Worm (Caenorhabditis elegans) whole organism, young adult: ENCODE results near the gene tag-196.

ENCODE experiments used
- B0019.2 ChIP-seq: fragments of 200-800 bp; sonication (Bioruptor generic); conservative IDR thresholded peaks from 2 replicates; pipeline ENCODE4 v1.3.6; 2022; ENCODE audit warnings: missing genetic modification reagents, missing genetic modification characterization, missing compliant biosample characterization
- F49E8.2 ChIP-seq: sonication (generic microtip); optimal IDR thresholded peaks from 3 replicates; lab custom pipeline; 2017; ENCODE audit warnings: missing genetic modification characterization, mild to moderate bottlenecking, missing compliant biosample characterization, antibody characterized with exemption, moderate library complexity; ENCODE audit not compliant: insufficient read depth
- ccch-3 ChIP-seq: fragments of 200-800 bp; sonication (Bioruptor generic); optimal IDR thresholded peaks from 2 replicates; lab custom pipeline; 2018; ENCODE audit warnings: mild to moderate bottlenecking, missing genetic modification characterization, missing compliant biosample characterization
- dpff-1 ChIP-seq: sonication (generic microtip); optimal IDR thresholded peaks from 2 replicates; lab custom pipeline; 2017; ENCODE audit warnings: mild to moderate bottlenecking, missing genetic modification characterization, missing compliant biosample characterization
- him-1 ChIP-seq: sonication (generic microtip); optimal IDR thresholded peaks from 2 replicates; lab custom pipeline; 2016; ENCODE audit warnings: missing genotype, missing genetic modification reagents, missing genetic modification characterization, missing compliant biosample characterization
- hlh-12 ChIP-seq: sonication (generic microtip); optimal IDR thresholded peaks from 2 replicates; lab custom pipeline; 2016; ENCODE audit warnings: missing genetic modification characterization, missing compliant biosample characterization
- let-607 ChIP-seq, 2 experiments: fragments of 200-800 bp in 1 of 2; sonication (Bioruptor generic) in 1 of 2; sonication (generic microtip) in 1 of 2; optimal IDR thresholded peaks; 2 replicates each; lab custom pipeline; 2016 to 2018; ENCODE audit warnings: mild to moderate bottlenecking in 2 of 2, missing compliant biosample characterization in 2 of 2, missing genetic modification characterization in 2 of 2, moderate library complexity in 2 of 2, missing genotype in 1 of 2
- mel-28 ChIP-seq: sonication (generic microtip); optimal IDR thresholded peaks from 2 replicates; lab custom pipeline; 2016; ENCODE audit warnings: borderline replicate concordance, mild to moderate bottlenecking, missing genetic modification characterization, missing compliant biosample characterization
- mxl-1 ChIP-seq: sonication (generic microtip); optimal IDR thresholded peaks from 2 replicates; lab custom pipeline; 2016; ENCODE audit warnings: missing genetic modification characterization, missing compliant biosample characterization
- nfya-1 ChIP-seq: sonication (generic microtip); optimal IDR thresholded peaks from 2 replicates; lab custom pipeline; 2017; ENCODE audit warnings: antibody characterized with exemption, missing compliant biosample characterization, missing genetic modification characterization, borderline replicate concordance; ENCODE audit not compliant: insufficient read depth
- snpc-1.3 ChIP-seq: sonication (generic microtip); optimal IDR thresholded peaks from 2 replicates; lab custom pipeline; 2017; ENCODE audit warnings: missing genetic modification characterization, mild to moderate bottlenecking, missing compliant biosample characterization, antibody characterized with exemption, moderate library complexity, missing genotype, missing genetic modification reagents; ENCODE audit not compliant: insufficient read depth
- snpc-4 ChIP-seq, 5 experiments: fragments of 150-350 bp in 1 of 5; sonication (generic microtip) in 4 of 5; optimal IDR thresholded peaks; 2 replicates each; lab custom pipeline; 2014 to 2018; ENCODE audit warnings: missing genetic modification characterization in 5 of 5, missing biosample characterization in 3 of 5, antibody characterized with exemption in 2 of 5, mild to moderate bottlenecking in 2 of 5, missing compliant biosample characterization in 2 of 5, missing genotype in 2 of 5, moderate library complexity in 2 of 5, missing genetic modification reagents in 1 of 5
- unc-62 ChIP-seq: fragments of 150-350 bp; optimal IDR thresholded peaks from 2 replicates; lab custom pipeline; 2014; ENCODE audit warnings: missing biosample characterization, missing genetic modification reagents, missing genetic modification characterization
- xnd-1 ChIP-seq: sonication (generic microtip); optimal IDR thresholded peaks from 2 replicates; lab custom pipeline; 2016; ENCODE audit warnings: missing genotype, missing genetic modification reagents, missing genetic modification characterization, missing compliant biosample characterization

DNA sequence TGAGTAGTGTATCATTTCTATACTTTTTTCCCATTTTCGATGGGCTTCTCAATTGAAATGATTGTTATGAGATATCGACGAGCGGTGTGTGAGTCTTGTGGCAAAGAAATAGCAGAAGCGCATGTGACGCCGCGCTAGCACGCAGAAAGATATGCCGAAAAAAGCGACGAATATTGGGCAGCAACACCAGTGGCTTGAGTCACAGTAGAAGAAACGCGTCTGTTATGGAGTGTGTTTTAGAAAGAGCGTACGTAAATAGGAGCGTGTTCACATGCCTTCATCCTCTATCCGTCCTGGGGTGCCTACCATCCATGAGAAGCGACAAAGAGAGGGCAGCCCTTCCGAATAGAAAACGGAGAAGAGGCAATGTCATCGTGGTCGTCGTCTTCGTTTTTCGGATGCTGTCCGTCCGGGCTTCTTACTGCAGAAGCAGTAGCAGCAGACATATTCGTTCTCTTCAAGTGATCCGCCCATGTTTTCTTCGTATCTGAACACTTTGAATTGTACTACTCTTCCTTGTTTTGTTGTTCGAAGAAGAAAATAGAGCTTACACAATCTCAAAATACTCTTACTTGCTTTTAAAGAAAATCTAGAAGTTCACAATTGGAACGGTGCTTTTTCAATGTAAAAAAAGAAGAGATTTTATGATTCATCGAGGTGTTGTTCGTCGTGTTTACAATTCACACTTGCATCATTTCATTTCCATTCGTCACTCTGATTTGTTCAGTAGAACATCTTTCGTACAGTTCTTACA is 15.2 kb downstream of the tag-196 start:
- no peak for TF ChIP-seq B0019.2 (GFP tag; lab: Robert Waterston, UW)
- TF ChIP-seq dpff-1, result no peak
- TF ChIP-seq him-1, result no peak
- no peak for TF ChIP-seq mel-28 (tag; lab: Kevin White, UChicago)
- TF ChIP-seq snpc-4 (GFP tag; optimal IDR thresholded peaks at IDR 0.05; lab: Kevin White, UChicago), result no peak
- TF ChIP-seq snpc-4 (tag; optimal IDR thresholded peaks at IDR 0.05; lab: Kevin White, UChicago), result no peak
- no peak for TF ChIP-seq snpc-1.3 (tag; lab: Kevin White, UChicago)
- no peak for TF ChIP-seq ccch-3 (GFP tag; lab: Kevin White, UChicago)
- no peak for TF ChIP-seq nfya-1 (tag; lab: Kevin White, UChicago)
- TF ChIP-seq F49E8.2 (tag; lab: Kevin White, UChicago), result no peak
- TF ChIP-seq unc-62 (GFP tag; lab: Kevin White, UChicago), result no peak
- no peak for TF ChIP-seq let-607 (tag; optimal IDR thresholded peaks at IDR 0.05; lab: Kevin White, UChicago)
- TF ChIP-seq mxl-1 (tag; lab: Kevin White, UChicago), result no peak
- no peak for TF ChIP-seq xnd-1
- no peak for TF ChIP-seq hlh-12 (tag; lab: Kevin White, UChicago)
